Fruit fly (Drosophila melanogaster): ENCODE measurements around the gene CG6656.

The CG6656 gene

dm6 chr3R:21893929-21894328 is 18.8 kb downstream of the CG6656 start (continued):
- TF ChIP-seq fd85E (GFP tag; optimal IDR thresholded peaks at IDR 0.05) (no peak), CG6808 (GFP tag; optimal IDR thresholded peaks at IDR 0.05) (peak; percentile 78), spab (GFP tag; optimal IDR thresholded peaks at IDR 0.05) (peak; percentile 79), CG8632 (GFP tag; optimal IDR thresholded peaks at IDR 0.05) (peak; percentile 58), CG7368 (GFP tag; optimal IDR thresholded peaks at IDR 0.05) (peak; percentile 12), esn (GFP tag; optimal IDR thresholded peaks at IDR 0.05) (peak; percentile 14), CG32006 (GFP tag; optimal IDR thresholded peaks at IDR 0.05) (peak; percentile 96)

- TF ChIP-seq CG6808 (GFP tag; optimal IDR thresholded peaks at IDR 0.05) (peak; percentile 55), vri (GFP tag; optimal IDR thresholded peaks at IDR 0.05) (peak; percentile 15), ss (GFP tag; optimal IDR thresholded peaks at IDR 0.05) (peak in 1 of 2 experiments; percentile 33), fd85E (GFP tag; optimal IDR thresholded peaks at IDR 0.05) (no peak), fd59A (GFP tag; optimal IDR thresholded peaks at IDR 0.05) (no peak), Eip93F (GFP tag; optimal IDR thresholded peaks at IDR 0.05) (peak; percentile 1), CG8632 (GFP tag; optimal IDR thresholded peaks at IDR 0.05) (peak; percentile 17), Ets96B (tag; optimal IDR thresholded peaks at IDR 0.05) (peak; percentile 2), CG1621 (tag; optimal IDR thresholded peaks at IDR 0.05) (no peak), CG6792 (GFP tag; optimal IDR thresholded peaks at IDR 0.05) (no peak), CG34406 (GFP tag; optimal IDR thresholded peaks at IDR 0.05) (peak; percentile 21), CG4318 (GFP tag; optimal IDR thresholded peaks at IDR 0.05) (no peak), dsx (GFP tag; optimal IDR thresholded peaks at IDR 0.05; ENCODE audit: poor library complexity, severe bottlenecking) (peak; percentile 10), Sox15 (GFP tag; optimal IDR thresholded peaks at IDR 0.05) (no peak), svp (GFP tag) (peak; percentile 74), Hr4 (GFP tag; optimal IDR thresholded peaks at IDR 0.05) (no peak), eg (GFP tag; IDR thresholded peaks at IDR 0.05) (peak; percentile 73), CG6163 (GFP tag; IDR thresholded peaks at IDR 0.05) (peak; percentile 56; the same call in 2 of the 3 replicates), Sox14 (GFP tag; optimal IDR thresholded peaks at IDR 0.05) (peak; percentile 6), CG6276 (GFP tag; optimal IDR thresholded peaks at IDR 0.05) (peak; percentile 36), cyc (GFP tag; optimal IDR thresholded peaks at IDR 0.05) (peak; percentile 38), CG10631 (GFP tag; optimal IDR thresholded peaks at IDR 0.05) (peak; percentile 53), Blimp-1 (GFP tag; optimal IDR thresholded peaks at IDR 0.05) (peak; percentile 55), Ets21C (GFP tag; optimal IDR thresholded peaks at IDR 0.05) (no peak), Eip75B (GFP tag; optimal IDR thresholded peaks at IDR 0.05) (no peak), Smox (GFP tag; optimal IDR thresholded peaks at IDR 0.05) (peak; percentile 36), CG15336 (GFP tag; IDR thresholded peaks at IDR 0.05) (no peak), achi (GFP tag; optimal IDR thresholded peaks at IDR 0.05) (peak; percentile 19), Met (GFP tag; optimal IDR thresholded peaks at IDR 0.05) (peak; percentile 35), dac (GFP tag; optimal IDR thresholded peaks at IDR 0.05) (no peak), OdsH (GFP tag; optimal IDR thresholded peaks at IDR 0.05) (peak; percentile 40), CG7368 (GFP tag; optimal IDR thresholded peaks at IDR 0.05) (peak; percentile 8), Hr38 (GFP tag; optimal IDR thresholded peaks at IDR 0.05) (no peak), CG10669 (GFP tag; optimal IDR thresholded peaks at IDR 0.05) (peak; percentile 41), spab (GFP tag; optimal IDR thresholded peaks at IDR 0.05) (no peak), Eip78C (GFP tag) (peak; percentile 68), CG31627 (GFP tag; optimal IDR thresholded peaks at IDR 0.05) (peak; percentile 12), Lpt (GFP tag; optimal IDR thresholded peaks at IDR 0.05) (peak; percentile 4), CG3032 (tag; optimal IDR thresholded peaks at IDR 0.05) (peak; percentile 24), Gug (GFP tag; IDR thresholded peaks at IDR 0.05) (no peak), CG9139 (GFP tag; optimal IDR thresholded peaks at IDR 0.05) (peak; percentile 0), CG11902 (GFP tag; optimal IDR thresholded peaks at IDR 0.05) (peak; percentile 12), net (GFP tag; optimal IDR thresholded peaks at IDR 0.05) (no peak), salr (GFP tag; optimal IDR thresholded peaks at IDR 0.05) (peak in 1 of 2 experiments; percentile 57), acj6 (GFP tag; optimal IDR thresholded peaks at IDR 0.05) (peak; percentile 21), esn (GFP tag; optimal IDR thresholded peaks at IDR 0.05) (peak; percentile 72)
Observed at dm6 chr3R:21895961-21896875, 21.1 kb downstream of the CG6656 start.
